Fruit fly (Drosophila melanogaster) whole organism, embryonic: ENCODE data around the gene CG7173.

ENCODE experiments used
- CG15011 ChIP-seq: fragments of 200-800 bp; sonication (Bioruptor generic); optimal IDR thresholded peaks from 3 replicates; lab custom pipeline; 2018; ENCODE audit warnings: missing biosample characterization, mild to moderate bottlenecking, missing genetic modification characterization
- CG33557 ChIP-seq: fragments of 200-800 bp; sonication (Bioruptor generic); optimal IDR thresholded peaks from 2 replicates; lab custom pipeline; 2019; ENCODE audit warnings: missing biosample characterization, mild to moderate bottlenecking, missing genetic modification characterization, moderate library complexity
- CG7556 ChIP-seq: fragments of 200-800 bp; sonication (Bioruptor generic); optimal IDR thresholded peaks from 2 replicates; lab custom pipeline; 2017; ENCODE audit warnings: missing biosample characterization, mild to moderate bottlenecking, missing genetic modification characterization
- CrebB ChIP-seq: fragments of 200-800 bp; sonication (Bioruptor generic); optimal IDR thresholded peaks from 3 replicates; lab custom pipeline; 2018; ENCODE audit warnings: missing biosample characterization, mild to moderate bottlenecking, missing genetic modification characterization
- Ets97D ChIP-seq: fragments of 200-800 bp; sonication (Bioruptor generic); optimal IDR thresholded peaks from 3 replicates; lab custom pipeline; 2016; ENCODE audit warnings: missing biosample characterization, missing genetic modification characterization
- TFAM ChIP-seq: fragments of 200-800 bp; sonication (Bioruptor generic); optimal IDR thresholded peaks from 2 replicates; lab custom pipeline; 2017; ENCODE audit warnings: missing biosample characterization, missing genetic modification characterization, inconsistent platforms
- grau ChIP-seq: fragments of 200-800 bp; optimal IDR thresholded peaks from 3 replicates; lab custom pipeline; 2019; ENCODE audit warnings: missing biosample characterization, mild to moderate bottlenecking, missing genetic modification characterization, moderate library complexity
- h ChIP-seq: fragments of >200 bp; optimal IDR thresholded peaks from 2 replicates; lab custom pipeline; 2017
- nmo ChIP-seq: fragments of 200-800 bp; sonication (Bioruptor generic); optimal IDR thresholded peaks from 2 replicates; lab custom pipeline; 2018; ENCODE audit warnings: missing biosample characterization, mild to moderate bottlenecking, missing genetic modification characterization, moderate library complexity

- TF ChIP-seq CrebB (tag; lab: Kevin White, UChicago), result no peak
- no peak for TF ChIP-seq grau (tag; lab: Kevin White, UChicago)
- no peak for TF ChIP-seq h
- no peak for TF ChIP-seq Ets97D (GFP tag; lab: Kevin White, UChicago)
- no peak for TF ChIP-seq CG33557 (GFP tag; lab: Kevin White, UChicago)
- no peak for TF ChIP-seq nmo (GFP tag; lab: Kevin White, UChicago)
- no peak for TF ChIP-seq CG15011 (GFP tag; lab: Kevin White, UChicago)
- TF ChIP-seq CG7556 (GFP tag; lab: Kevin White, UChicago), result no peak
- no peak for TF ChIP-seq TFAM (GFP tag; lab: Kevin White, UChicago)
These were observed 3.3 kb downstream of the CG7173 start, which contains the start of gene Wnk for dm6 chr3L:21554752-21555151.
